Fruit fly (Drosophila melanogaster) whole organism, embryonic: ENCODE results near the gene Blos4.
A peak's percentile ranks its signal among the peaks of the same experiment; 100 is the strongest.

Source experiments
- Atf6 ChIP-seq: fragments of 200-800 bp; sonication (Bioruptor generic); IDR thresholded peaks from 2 replicates; pipeline ENCODE4 v1.3.6; 2022; ENCODE audit warnings: missing biosample characterization, missing genetic modification characterization
- CG10366 ChIP-seq: fragments of 200-800 bp; sonication (Bioruptor generic); IDR thresholded peaks from 2 replicates; pipeline ENCODE4 v1.3.6; 2022; ENCODE audit warnings: missing biosample characterization, missing genetic modification characterization
- CG11398 ChIP-seq: fragments of 200-800 bp; sonication (Bioruptor generic); optimal IDR thresholded peaks from 2 replicates; lab custom pipeline; 2016; ENCODE audit warnings: missing biosample characterization, missing genetic modification characterization
- CG1233 ChIP-seq: fragments of 200-800 bp; sonication (Bioruptor generic); optimal IDR thresholded peaks from 4 replicates; lab custom pipeline; 2018; ENCODE audit warnings: missing biosample characterization, mild to moderate bottlenecking, missing genetic modification characterization
- CG12659 ChIP-seq: fragments of 200-800 bp; sonication (Bioruptor generic); optimal IDR thresholded peaks from 3 replicates; lab custom pipeline; 2017; ENCODE audit warnings: mild to moderate bottlenecking, missing biosample characterization, missing genetic modification reagents, missing genetic modification characterization
- CG12942 ChIP-seq: fragments of 200-800 bp; sonication (Bioruptor generic); optimal IDR thresholded peaks from 3 replicates; lab custom pipeline; 2016; ENCODE audit warnings: missing biosample characterization, missing genetic modification characterization
- CG14050 ChIP-seq: fragments of 200-800 bp; sonication (Bioruptor generic); IDR thresholded peaks from 3 replicates; pipeline ENCODE4 v1.3.6; 2022; ENCODE audit warnings: missing biosample characterization, missing genetic modification characterization
- CG14965 ChIP-seq: fragments of 200-800 bp; sonication (Bioruptor generic); optimal IDR thresholded peaks from 2 replicates; lab custom pipeline; 2016; ENCODE audit warnings: missing biosample characterization, missing genetic modification characterization, borderline replicate concordance
- CG1602 ChIP-seq: fragments of 200-800 bp; sonication (Bioruptor generic); optimal IDR thresholded peaks from 3 replicates; lab custom pipeline; 2016; ENCODE audit warnings: missing biosample characterization, missing genetic modification characterization
- CG17186 ChIP-seq: fragments of 200-800 bp; sonication (Bioruptor generic); optimal IDR thresholded peaks from 3 replicates; lab custom pipeline; 2017; ENCODE audit warnings: missing biosample characterization, missing genetic modification reagents, missing genetic modification characterization
- CG17359 ChIP-seq: fragments of 200-800 bp; sonication (Bioruptor generic); optimal IDR thresholded peaks from 3 replicates; lab custom pipeline; 2018; ENCODE audit warnings: missing biosample characterization, mild to moderate bottlenecking, missing genetic modification characterization, moderate library complexity
- CG2889 ChIP-seq: fragments of 200-800 bp; sonication (Bioruptor generic); IDR thresholded peaks from 3 replicates; pipeline ENCODE4 v1.3.6; 2022; ENCODE audit warnings: missing biosample characterization, missing genetic modification characterization
- CG3065 ChIP-seq: fragments of 200-800 bp; sonication (Bioruptor generic); optimal IDR thresholded peaks from 2 replicates; lab custom pipeline; 2016; ENCODE audit warnings: missing biosample characterization, missing genetic modification characterization
- CG32772 ChIP-seq: fragments of 200-800 bp; sonication (Bioruptor generic); IDR thresholded peaks from 2 replicates; pipeline ENCODE4 v1.3.6; 2022; ENCODE audit warnings: missing biosample characterization, missing genetic modification characterization
- CG33213 ChIP-seq: fragments of 200-800 bp; sonication (Bioruptor generic); optimal IDR thresholded peaks from 3 replicates; lab custom pipeline; 2016; ENCODE audit warnings: missing biosample characterization, missing genetic modification characterization
- CG33557 ChIP-seq: fragments of 200-800 bp; sonication (Bioruptor generic); optimal IDR thresholded peaks from 2 replicates; lab custom pipeline; 2019; ENCODE audit warnings: missing biosample characterization, mild to moderate bottlenecking, missing genetic modification characterization, moderate library complexity
- CG3995 ChIP-seq: fragments of 200-800 bp; sonication (Bioruptor generic); optimal IDR thresholded peaks from 3 replicates; lab custom pipeline; 2016; ENCODE audit warnings: missing biosample characterization, missing genetic modification characterization
- CG4854 ChIP-seq: fragments of 200-800 bp; sonication (Bioruptor generic); optimal IDR thresholded peaks from 2 replicates; lab custom pipeline; 2016; ENCODE audit warnings: missing biosample characterization, missing genetic modification characterization, inconsistent platforms
- CG6254 ChIP-seq: fragments of 200-800 bp; sonication (Bioruptor generic); optimal IDR thresholded peaks from 3 replicates; lab custom pipeline; 2017; ENCODE audit warnings: mild to moderate bottlenecking, missing biosample characterization, missing genetic modification reagents, missing genetic modification characterization
- CG6854 ChIP-seq: fragments of 200-800 bp; sonication (Bioruptor generic); optimal IDR thresholded peaks from 3 replicates; lab custom pipeline; 2017; ENCODE audit warnings: missing biosample characterization, mild to moderate bottlenecking, missing genetic modification characterization
- CG7963 ChIP-seq: fragments of 200-800 bp; sonication (Bioruptor generic); IDR thresholded peaks from 3 replicates; pipeline ENCODE4 v1.3.6; 2022; ENCODE audit warnings: missing biosample characterization, missing genetic modification characterization; ENCODE audit not compliant: partially characterized antibody
- CG8089 ChIP-seq: fragments of 200-800 bp; sonication (Bioruptor generic); optimal IDR thresholded peaks from 3 replicates; lab custom pipeline; 2016; ENCODE audit warnings: missing biosample characterization, missing genetic modification characterization
- CG8290 ChIP-seq, 3 experiments: fragments of 200-800 bp; sonication (Bioruptor generic); optimal IDR thresholded peaks; 2 replicates each; lab custom pipeline; 2016 to 2019; ENCODE audit warnings: missing biosample characterization in 3 of 3, missing genetic modification characterization in 3 of 3, mild to moderate bottlenecking in 2 of 3, moderate library complexity in 1 of 3
- CG8924 ChIP-seq: fragments of 200-800 bp; optimal IDR thresholded peaks from 3 replicates; lab custom pipeline; 2019; ENCODE audit warnings: missing biosample characterization, mild to moderate bottlenecking, missing genetic modification characterization, moderate library complexity
- CHES-1-like ChIP-seq: fragments of 200-800 bp; sonication (Bioruptor generic); optimal IDR thresholded peaks from 2 replicates; lab custom pipeline; 2016; ENCODE audit warnings: missing biosample characterization, missing genetic modification characterization
- Dad ChIP-seq: fragments of 200-800 bp; sonication (Bioruptor generic); optimal IDR thresholded peaks from 3 replicates; lab custom pipeline; 2016; ENCODE audit warnings: missing biosample characterization, missing genetic modification characterization
- Dll ChIP-seq: fragments of 200-800 bp; sonication (Bioruptor generic); IDR thresholded peaks from 4 replicates; pipeline ENCODE4 v1.3.6; 2022; ENCODE audit warnings: missing biosample characterization, missing genetic modification characterization; ENCODE audit not compliant: partially characterized antibody
- Dp ChIP-seq: fragments of 200-800 bp; sonication (Bioruptor generic); optimal IDR thresholded peaks from 2 replicates; lab custom pipeline; 2018; ENCODE audit warnings: missing biosample characterization, mild to moderate bottlenecking, missing genetic modification characterization, moderate library complexity
- E2f1 ChIP-seq: fragments of 200-800 bp; sonication (Bioruptor generic); IDR thresholded peaks from 2 replicates; pipeline ENCODE4 v1.3.6; 2022; ENCODE audit warnings: missing biosample characterization, missing genetic modification characterization
- GATAe ChIP-seq: fragments of 200-800 bp; sonication (Bioruptor generic); conservative IDR thresholded peaks from 2 replicates; pipeline ENCODE4 v1.3.6; 2022; ENCODE audit warnings: missing biosample characterization, missing genetic modification characterization
- Lpt ChIP-seq: fragments of >200 bp; optimal IDR thresholded peaks from 2 replicates; lab custom pipeline; 2018; ENCODE audit warnings: missing biosample characterization, missing genetic modification characterization
- Med ChIP-seq: fragments of 200-800 bp; sonication (Bioruptor generic); peaks from one replicate; lab custom pipeline; 2016; ENCODE audit warnings: missing biosample characterization, missing genetic modification characterization, mild to moderate bottlenecking, inconsistent platforms, moderate library complexity
- Nf-YC ChIP-seq: fragments of 200-800 bp; optimal IDR thresholded peaks from 3 replicates; lab custom pipeline; 2019; ENCODE audit warnings: missing biosample characterization, mild to moderate bottlenecking, missing genetic modification characterization, moderate library complexity
- Side ChIP-seq: fragments of 200-800 bp; sonication (Bioruptor generic); optimal IDR thresholded peaks from 2 replicates; lab custom pipeline; 2016; ENCODE audit warnings: missing biosample characterization, missing genetic modification characterization
- Sox102F ChIP-seq: fragments of 200-800 bp; sonication (Bioruptor generic); optimal IDR thresholded peaks from 2 replicates; lab custom pipeline; 2018; ENCODE audit warnings: missing biosample characterization, mild to moderate bottlenecking, missing genetic modification characterization, moderate library complexity
- bcd ChIP-seq: fragments of 200-800 bp; sonication (Bioruptor generic); optimal IDR thresholded peaks from 2 replicates; lab custom pipeline; 2017; ENCODE audit warnings: missing biosample characterization, mild to moderate bottlenecking, missing genetic modification characterization
- btn ChIP-seq: fragments of 200-800 bp; sonication (Bioruptor generic); optimal IDR thresholded peaks from 2 replicates; lab custom pipeline; 2016; ENCODE audit warnings: missing biosample characterization, missing genetic modification characterization
- chif ChIP-seq, 2 experiments: fragments of 200-800 bp; sonication (Bioruptor generic); optimal IDR thresholded peaks; 3 replicates each; lab custom pipeline; 2016; ENCODE audit warnings: missing biosample characterization in 2 of 2, missing genetic modification characterization in 2 of 2
- chn ChIP-seq: fragments of 200-800 bp; sonication (Bioruptor generic); optimal IDR thresholded peaks from 2 replicates; lab custom pipeline; 2016; ENCODE audit warnings: missing biosample characterization, missing genetic modification characterization
- crc ChIP-seq: fragments of 200-800 bp; sonication (Bioruptor generic); optimal IDR thresholded peaks from 2 replicates; lab custom pipeline; 2016; ENCODE audit warnings: missing biosample characterization, missing genetic modification characterization
- dmrt11E ChIP-seq: fragments of 200-800 bp; sonication (Bioruptor generic); optimal IDR thresholded peaks from 3 replicates; lab custom pipeline; 2018; ENCODE audit warnings: missing biosample characterization, mild to moderate bottlenecking, missing genetic modification characterization, moderate library complexity
- ems ChIP-seq: fragments of 200-800 bp; sonication (Bioruptor generic); optimal IDR thresholded peaks from 3 replicates; lab custom pipeline; 2016; ENCODE audit warnings: missing biosample characterization, missing genetic modification characterization
- en ChIP-seq: fragments of 200-800 bp; sonication (Bioruptor generic); optimal IDR thresholded peaks from 2 replicates; lab custom pipeline; 2016; ENCODE audit warnings: missing biosample characterization, missing genetic modification characterization
- gsb ChIP-seq: fragments of 200-800 bp; sonication (Bioruptor generic); IDR thresholded peaks from 2 replicates; pipeline ENCODE4 v1.3.6; 2022; ENCODE audit warnings: missing biosample characterization, missing genetic modification characterization
- oc ChIP-seq: fragments of 200-800 bp; sonication (Bioruptor generic); optimal IDR thresholded peaks from 2 replicates; lab custom pipeline; 2018; ENCODE audit warnings: missing biosample characterization, mild to moderate bottlenecking, missing genetic modification characterization, moderate library complexity
- repo ChIP-seq: fragments of 200-800 bp; sonication (Bioruptor generic); optimal IDR thresholded peaks from 2 replicates; lab custom pipeline; 2016; ENCODE audit warnings: missing biosample characterization, missing genetic modification characterization
- slp2 ChIP-seq: fragments of 200-800 bp; sonication (Bioruptor generic); optimal IDR thresholded peaks from 2 replicates; lab custom pipeline; 2016; ENCODE audit warnings: missing biosample characterization, missing genetic modification characterization
- tin ChIP-seq: fragments of 200-800 bp; sonication (Bioruptor generic); optimal IDR thresholded peaks from 3 replicates; lab custom pipeline; 2016; ENCODE audit warnings: missing biosample characterization, missing genetic modification characterization
- tio ChIP-seq: fragments of 200-800 bp; sonication (Bioruptor generic); optimal IDR thresholded peaks from 2 replicates; lab custom pipeline; 2017; ENCODE audit warnings: missing biosample characterization, missing genetic modification characterization, inconsistent platforms
- wdn ChIP-seq: fragments of 200-800 bp; sonication (Bioruptor generic); IDR thresholded peaks from 2 replicates; pipeline ENCODE4 v1.3.6; 2022; ENCODE audit warnings: missing biosample characterization, missing genetic modification characterization
- wor ChIP-seq: fragments of 200-800 bp; sonication (Bioruptor generic); IDR thresholded peaks from 2 replicates; pipeline ENCODE4 v1.3.6; 2022; ENCODE audit warnings: missing biosample characterization, missing genetic modification characterization

Blos4 gene

DNA sequence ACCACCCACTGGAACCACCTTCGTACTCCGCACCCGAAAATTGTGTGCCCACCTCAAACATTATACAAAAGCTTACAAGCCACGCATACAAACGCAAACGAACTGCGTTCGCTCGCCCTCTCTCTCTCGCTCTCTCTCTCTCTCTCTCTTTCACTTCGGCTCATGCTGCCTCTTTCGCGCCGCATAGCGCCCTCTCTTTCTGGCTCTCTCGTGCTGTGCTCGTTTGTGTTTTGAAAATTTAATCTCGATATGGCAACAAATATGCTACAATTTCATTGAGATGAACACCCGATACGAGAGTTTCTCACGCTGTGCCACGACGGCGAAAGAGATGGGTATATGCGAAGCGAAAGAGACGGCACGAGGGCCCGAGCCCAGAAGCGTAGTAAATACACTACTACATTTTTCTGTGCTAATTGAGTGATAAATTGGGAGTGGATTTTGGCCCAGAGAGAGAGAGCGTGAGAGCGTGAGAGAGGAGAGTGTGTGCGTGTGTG lies 22.3 kb upstream of the Blos4 start (continued):
- peak; percentile 65 for TF ChIP-seq chn (GFP tag; lab: Kevin White, UChicago)
- TF ChIP-seq repo = peak; percentile 53
- TF ChIP-seq CG33557 (GFP tag; lab: Kevin White, UChicago) = peak; percentile 24
- TF ChIP-seq CG4854 (GFP tag; lab: Kevin White, UChicago) = no peak
- peak; percentile 39 for TF ChIP-seq bcd (GFP tag; lab: Kevin White, UChicago)
- peak; percentile 27 for TF ChIP-seq CG8089 (GFP tag; lab: Kevin White, UChicago)
- no peak for TF ChIP-seq CG2889 (GFP tag; lab: Robert Waterston, UW)
- peak; percentile 19 for TF ChIP-seq Dad
- TF ChIP-seq CG12942 = no peak
- TF ChIP-seq Sox102F (GFP tag; lab: Kevin White, UChicago) = no peak
- no peak for TF ChIP-seq CG1602 (GFP tag; lab: Kevin White, UChicago)
- no peak for TF ChIP-seq CG7963 (GFP tag; lab: Robert Waterston, UW)
- peak; percentile 8 for TF ChIP-seq CG17359 (tag; lab: Kevin White, UChicago)
- peak; percentile 77 for TF ChIP-seq dmrt11E (tag; lab: Kevin White, UChicago)
- TF ChIP-seq CG32772 (GFP tag; lab: Robert Waterston, UW) = no peak
- peak; percentile 71 for TF ChIP-seq CHES-1-like
- no peak for TF ChIP-seq wor (GFP tag; lab: Robert Waterston, UW)
- TF ChIP-seq CG3065 = no peak
- TF ChIP-seq gsb (GFP tag; lab: Robert Waterston, UW) = no peak
- TF ChIP-seq Med (GFP tag; lab: Kevin White, UChicago) = peak; percentile 86
- peak; percentile 93 for TF ChIP-seq Nf-YC (tag; lab: Kevin White, UChicago)
- TF ChIP-seq CG14965 (GFP tag; lab: Kevin White, UChicago) = no peak
- TF ChIP-seq wdn = no peak
- no peak for TF ChIP-seq chif (GFP tag; optimal IDR thresholded peaks at IDR 0.05; lab: Kevin White, UChicago)
- peak; percentile 19 for TF ChIP-seq ems (GFP tag; lab: Kevin White, UChicago)
- peak; percentile 96 for TF ChIP-seq oc (tag; lab: Kevin White, UChicago)
- TF ChIP-seq GATAe (GFP tag; lab: Robert Waterston, UW) = peak; percentile 39; the same call in 1 of the 2 replicates
- peak; percentile 67 for TF ChIP-seq CG8290 (GFP tag; optimal IDR thresholded peaks at IDR 0.05; lab: Kevin White, UChicago)
- peak; percentile 73 to 98 for TF ChIP-seq CG8290 (tag; optimal IDR thresholded peaks at IDR 0.05; lab: Kevin White, UChicago)
- TF ChIP-seq btn (GFP tag; lab: Kevin White, UChicago) = no peak
- TF ChIP-seq CG10366 (GFP tag; lab: Robert Waterston, UW) = no peak
- TF ChIP-seq CG6254 = peak; percentile 63
- TF ChIP-seq CG3995 = no peak
- TF ChIP-seq CG8924 (tag; lab: Kevin White, UChicago) = peak; percentile 75
- TF ChIP-seq E2f1 (GFP tag; lab: Robert Waterston, UW) = no peak; the same call in 1 of the 2 replicates
- no peak for TF ChIP-seq Atf6 (GFP tag; lab: Robert Waterston, UW)
- peak; percentile 47 for TF ChIP-seq CG6854
- no peak for TF ChIP-seq tin (GFP tag; lab: Kevin White, UChicago)
- TF ChIP-seq en (GFP tag; lab: Kevin White, UChicago) = peak; percentile 6
- TF ChIP-seq CG33213 (GFP tag; lab: Kevin White, UChicago) = peak; percentile 4
- TF ChIP-seq Lpt = no peak
- peak; percentile 50 for TF ChIP-seq Side
- no peak for TF ChIP-seq Dp (GFP tag; lab: Kevin White, UChicago)
- no peak for TF ChIP-seq tio (GFP tag; lab: Kevin White, UChicago)
- no peak for TF ChIP-seq CG14050 (GFP tag; lab: Robert Waterston, UW)
- peak; percentile 36 for TF ChIP-seq CG1233
- no peak for TF ChIP-seq slp2 (GFP tag; lab: Kevin White, UChicago)
- peak; percentile 22; the same call in 1 of the 4 replicates for TF ChIP-seq Dll (GFP tag; lab: Robert Waterston, UW)
- TF ChIP-seq CG11398 = peak; percentile 75
- peak; percentile 37 for TF ChIP-seq CG12659 (GFP tag; lab: Kevin White, UChicago)
- TF ChIP-seq CG17186 (GFP tag; lab: Kevin White, UChicago) = no peak
- TF ChIP-seq crc = no peak
